Worm (Caenorhabditis elegans): ENCODE measurements around the gene nhr-238.

The nhr-238 gene

DNA sequence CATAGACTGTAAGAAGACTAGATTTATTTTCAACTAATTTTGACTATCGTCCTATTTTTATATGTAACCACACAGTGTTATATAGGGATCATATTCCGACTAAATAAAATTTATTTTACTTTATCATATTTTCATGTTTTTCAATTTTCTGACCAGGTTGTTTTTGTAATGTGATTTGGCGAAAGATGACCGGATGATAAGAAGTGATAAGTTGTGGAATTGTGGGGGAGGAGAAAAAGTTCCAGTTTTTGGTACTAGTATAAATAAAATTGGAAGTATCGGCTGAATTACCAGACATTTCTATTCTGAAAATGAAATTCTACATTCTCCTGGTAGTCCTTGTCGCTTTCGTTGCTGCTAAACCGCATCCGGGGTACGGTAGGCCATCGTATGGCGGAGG is 43.8 kb downstream of the nhr-238 start, which contains the start of gene F16B4.7:
F16B4.7 (plus strand) TSS at position 301 of the 400 bp plus-strand sequence.
- no peak for TF ChIP-seq pqm-1 (tag; optimal IDR thresholded peaks at IDR 0.05)
- TF ChIP-seq nhr-232 (tag; optimal IDR thresholded peaks at IDR 0.05), result no peak

DNA sequence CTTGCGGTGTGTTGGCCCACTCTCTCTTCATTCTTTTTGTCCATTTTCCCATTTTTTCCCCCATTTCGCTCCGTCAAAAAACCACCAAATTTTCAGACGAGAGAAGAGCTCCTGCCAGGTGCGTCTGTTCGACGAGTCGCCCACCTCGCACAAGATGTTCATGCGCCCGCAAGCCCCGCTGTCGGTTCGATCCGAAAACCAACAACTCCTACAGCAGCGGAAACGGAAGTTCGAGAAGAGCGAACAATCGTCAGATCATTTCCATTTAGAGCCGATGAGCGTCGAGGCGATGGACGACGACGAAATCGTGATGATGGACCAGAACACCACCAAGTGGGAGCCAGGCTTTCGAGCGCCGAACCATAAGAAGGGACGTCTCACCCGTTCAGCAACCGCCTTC is 46.0 kb downstream of the nhr-238 start:
- no peak for TF ChIP-seq pag-3 (tag; optimal IDR thresholded peaks at IDR 0.05; ENCODE audit: borderline replicate concordance)
- TF ChIP-seq K02D7.2 (tag; optimal IDR thresholded peaks at IDR 0.05), result no peak
- no peak for TF ChIP-seq syd-9 (tag; optimal IDR thresholded peaks at IDR 0.05)
- TF ChIP-seq pha-2 (tag; optimal IDR thresholded peaks at IDR 0.05), result no peak
- TF ChIP-seq unc-3 (GFP tag; conservative IDR thresholded peaks at IDR 0.05), result no peak
- TF ChIP-seq unc-3 (tag; optimal IDR thresholded peaks at IDR 0.05), result no peak
- TF ChIP-seq pha-4 (tag; optimal IDR thresholded peaks at IDR 0.05), result no peak
- no peak for TF ChIP-seq tbx-2 (tag; optimal IDR thresholded peaks at IDR 0.05)
- TF ChIP-seq ceh-14 (tag; optimal IDR thresholded peaks at IDR 0.05), result no peak

DNA sequence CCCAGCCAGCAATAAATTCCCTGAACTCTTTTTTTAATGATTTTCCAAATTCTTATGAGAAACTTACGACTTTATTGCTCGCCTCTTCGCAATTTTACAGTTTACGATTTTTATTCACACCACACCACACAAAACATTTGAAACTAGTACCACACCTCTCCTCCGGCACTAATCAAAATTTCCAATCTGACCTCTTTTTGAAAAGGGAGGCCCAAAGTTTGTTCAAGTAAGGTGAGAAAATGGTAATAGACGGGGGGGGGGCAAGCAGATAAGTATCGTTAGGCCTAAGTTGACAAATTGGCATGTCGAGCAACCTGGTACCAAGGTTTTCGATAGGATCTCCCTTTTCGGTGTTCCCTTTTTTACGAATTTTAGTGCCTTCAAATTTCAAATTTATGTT is 49.4 kb downstream of the nhr-238 start:
- TF ChIP-seq hlh-8 (tag; optimal IDR thresholded peaks at IDR 0.05) (no peak), ceh-14 (tag; optimal IDR thresholded peaks at IDR 0.05) (no peak), elt-2 (tag; optimal IDR thresholded peaks at IDR 0.05) (no peak), ama-1 (optimal IDR thresholded peaks at IDR 0.05) (no peak), unc-3 (GFP tag; conservative IDR thresholded peaks at IDR 0.05) (no peak), unc-3 (tag; optimal IDR thresholded peaks at IDR 0.05) (no peak)

DNA sequence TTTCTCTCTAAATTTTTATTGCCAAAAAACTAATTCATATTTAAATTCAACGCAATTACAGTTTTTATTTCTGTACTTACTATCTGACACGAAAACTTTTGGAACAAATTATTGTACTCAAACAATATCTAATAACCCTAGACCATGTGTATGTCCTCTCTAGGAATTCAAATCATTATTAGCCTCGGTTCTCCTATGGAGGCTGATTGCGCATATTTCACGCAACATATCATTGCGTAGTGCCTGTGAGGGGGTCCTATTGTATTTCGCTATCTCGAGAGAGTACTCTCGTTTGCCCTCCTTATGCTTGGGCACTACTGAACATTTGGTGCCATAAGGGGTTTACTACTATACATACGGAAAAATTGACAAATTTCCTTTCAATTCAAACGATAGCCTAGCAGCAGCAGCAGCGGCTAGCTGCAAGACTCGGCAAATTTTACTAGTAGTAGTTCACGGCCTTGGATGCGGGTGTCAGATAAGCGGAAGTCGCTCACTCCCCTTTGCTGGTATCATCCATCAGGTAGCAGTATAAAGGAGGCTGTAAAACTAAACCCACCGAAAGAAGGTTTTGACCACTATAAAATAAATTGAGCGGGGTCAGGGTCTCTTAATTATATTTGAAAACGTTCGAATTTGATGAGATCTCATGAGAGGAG is 50.5 kb downstream of the nhr-238 start:
- TF ChIP-seq pat-9 (tag; optimal IDR thresholded peaks at IDR 0.05) (no peak), ahr-1 (tag; optimal IDR thresholded peaks at IDR 0.05) (no peak), ceh-31 (tag; optimal IDR thresholded peaks at IDR 0.05) (no peak), fkh-6 (tag; optimal IDR thresholded peaks at IDR 0.05) (no peak), ceh-9 (tag; optimal IDR thresholded peaks at IDR 0.05) (no peak), hlh-15 (tag; optimal IDR thresholded peaks at IDR 0.05) (no peak)
